Fruit fly (Drosophila melanogaster): ENCODE results near the gene Mon1.

dm6 chr2L:4819995-4820394 lies 30.4 kb upstream of the Mon1 start:
- no peak for TF ChIP-seq ttk (optimal IDR thresholded peaks at IDR 0.05)
- TF ChIP-seq h (optimal IDR thresholded peaks at IDR 0.05) = no peak
